Worm (Caenorhabditis elegans) whole organism, late embryonic: Measurements from ENCODE around the gene aqp-6.

Experiments used
- F13H6.1 ChIP-seq: sonication (generic microtip); optimal IDR thresholded peaks from 2 replicates; lab custom pipeline; 2016; ENCODE audit warnings: missing genetic modification characterization, missing compliant biosample characterization
- T23F11.4 ChIP-seq: fragments of 200-800 bp; sonication (Bioruptor generic); optimal IDR thresholded peaks from 2 replicates; lab custom pipeline; 2018; ENCODE audit warnings: mild to moderate bottlenecking, missing genetic modification characterization, missing compliant biosample characterization
- Y22D7AL.16 ChIP-seq: sonication (generic microtip); optimal IDR thresholded peaks from 2 replicates; lab custom pipeline; 2016; ENCODE audit warnings: missing genetic modification characterization, missing compliant biosample characterization
- ahr-1 ChIP-seq: sonication (generic microtip); optimal IDR thresholded peaks from 2 replicates; lab custom pipeline; 2016; ENCODE audit warnings: missing genetic modification characterization, missing compliant biosample characterization
- ceh-19 ChIP-seq: fragments of 200-800 bp; sonication (Bioruptor generic); optimal IDR thresholded peaks from 2 replicates; lab custom pipeline; 2018; ENCODE audit warnings: mild to moderate bottlenecking, missing genetic modification characterization, missing compliant biosample characterization
- ceh-2 ChIP-seq: sonication (generic microtip); optimal IDR thresholded peaks from 2 replicates; lab custom pipeline; 2016; ENCODE audit warnings: missing genotype, missing genetic modification characterization, missing compliant biosample characterization
- ceh-22 ChIP-seq: sonication (generic microtip); optimal IDR thresholded peaks from 2 replicates; lab custom pipeline; 2017; ENCODE audit warnings: missing biosample characterization, missing genetic modification characterization
- ceh-24 ChIP-seq: sonication (generic microtip); optimal IDR thresholded peaks from 2 replicates; lab custom pipeline; 2016; ENCODE audit warnings: mild to moderate bottlenecking, missing genetic modification characterization, missing compliant biosample characterization
- ceh-45 ChIP-seq: fragments of 200-800 bp; sonication (Bioruptor generic); IDR thresholded peaks from 2 replicates; pipeline ENCODE4 v1.3.6; 2022; ENCODE audit warnings: missing genetic modification reagents, missing genetic modification characterization, missing compliant biosample characterization
- ceh-6 ChIP-seq: fragments of 200-800 bp; sonication (Bioruptor generic); optimal IDR thresholded peaks from 2 replicates; lab custom pipeline; 2018; ENCODE audit warnings: mild to moderate bottlenecking, missing genetic modification characterization, missing compliant biosample characterization
- ceh-9 ChIP-seq: sonication (generic microtip); optimal IDR thresholded peaks from 2 replicates; lab custom pipeline; 2016; ENCODE audit warnings: mild to moderate bottlenecking, missing genetic modification characterization, inconsistent platforms, missing compliant biosample characterization
- che-1 ChIP-seq: sonication (generic microtip); optimal IDR thresholded peaks from 2 replicates; lab custom pipeline; 2016; ENCODE audit warnings: mild to moderate bottlenecking, missing genetic modification characterization, missing compliant biosample characterization
- dve-1 ChIP-seq: sonication (generic microtip); optimal IDR thresholded peaks from 2 replicates; lab custom pipeline; 2017; ENCODE audit warnings: antibody characterized with exemption, mild to moderate bottlenecking, missing genetic modification characterization, missing compliant biosample characterization
- elt-4 ChIP-seq: sonication (generic microtip); optimal IDR thresholded peaks from 2 replicates; lab custom pipeline; 2016; ENCODE audit warnings: missing genetic modification characterization, missing compliant biosample characterization
- ets-4 ChIP-seq: sonication (generic microtip); optimal IDR thresholded peaks from 2 replicates; lab custom pipeline; 2016; ENCODE audit warnings: missing genetic modification characterization, missing compliant biosample characterization
- eyg-1 ChIP-seq: sonication (generic microtip); optimal IDR thresholded peaks from 2 replicates; lab custom pipeline; 2016; ENCODE audit warnings: missing genotype, missing genetic modification characterization, missing compliant biosample characterization
- fkh-6 ChIP-seq: sonication (generic microtip); optimal IDR thresholded peaks from 2 replicates; lab custom pipeline; 2016; ENCODE audit warnings: missing genetic modification characterization, missing compliant biosample characterization
- gmeb-2 ChIP-seq: sonication (generic microtip); optimal IDR thresholded peaks from 2 replicates; lab custom pipeline; 2016; ENCODE audit warnings: missing genetic modification characterization, inconsistent platforms, missing compliant biosample characterization
- hlh-13 ChIP-seq: fragments of 200-800 bp; sonication (Bioruptor generic); optimal IDR thresholded peaks from 2 replicates; lab custom pipeline; 2018; ENCODE audit warnings: mild to moderate bottlenecking, missing genetic modification characterization, missing compliant biosample characterization
- hlh-6 ChIP-seq: sonication (generic microtip); optimal IDR thresholded peaks from 2 replicates; lab custom pipeline; 2016; ENCODE audit warnings: missing genotype, missing genetic modification characterization, missing compliant biosample characterization
- hlh-8 ChIP-seq: sonication (generic microtip); optimal IDR thresholded peaks from 2 replicates; lab custom pipeline; 2016; ENCODE audit warnings: missing genotype, missing genetic modification characterization, missing compliant biosample characterization
- lin-11 ChIP-seq: fragments of 200-800 bp; sonication (Bioruptor generic); optimal IDR thresholded peaks from 2 replicates; lab custom pipeline; 2018; ENCODE audit warnings: mild to moderate bottlenecking, missing genetic modification characterization, missing compliant biosample characterization
- mec-3 ChIP-seq: sonication (generic microtip); optimal IDR thresholded peaks from 2 replicates; lab custom pipeline; 2016; ENCODE audit warnings: borderline replicate concordance, missing genetic modification characterization, missing compliant biosample characterization
- nfya-1 ChIP-seq: sonication (generic microtip); optimal IDR thresholded peaks from 2 replicates; lab custom pipeline; 2017; ENCODE audit warnings: missing genetic modification characterization, mild to moderate bottlenecking, missing compliant biosample characterization, antibody characterized with exemption, moderate library complexity
- nhr-11 ChIP-seq: fragments of 150-350 bp; optimal IDR thresholded peaks from 2 replicates; lab custom pipeline; 2014; ENCODE audit warnings: missing biosample characterization, missing genetic modification characterization
- nhr-232 ChIP-seq: sonication (generic microtip); optimal IDR thresholded peaks from 2 replicates; lab custom pipeline; 2016; ENCODE audit warnings: missing genetic modification characterization, missing compliant biosample characterization
- npax-4 ChIP-seq: sonication (generic microtip); optimal IDR thresholded peaks from 2 replicates; lab custom pipeline; 2016; ENCODE audit warnings: missing genetic modification characterization, missing compliant biosample characterization
- pat-9 ChIP-seq: fragments of 200-800 bp; sonication (Bioruptor generic); optimal IDR thresholded peaks from 2 replicates; lab custom pipeline; 2018; ENCODE audit warnings: mild to moderate bottlenecking, missing genetic modification characterization, moderate library complexity, missing compliant biosample characterization
- pha-2 ChIP-seq: sonication (generic microtip); optimal IDR thresholded peaks from 2 replicates; lab custom pipeline; 2017; ENCODE audit warnings: mild to moderate bottlenecking, missing genetic modification characterization, missing compliant biosample characterization
- pha-4 ChIP-seq: fragments of 150-350 bp; optimal IDR thresholded peaks from 2 replicates; lab custom pipeline; 2018; ENCODE audit warnings: missing biosample characterization, missing genetic modification reagents, missing genetic modification characterization
- pros-1 ChIP-seq: fragments of 150-350 bp; optimal IDR thresholded peaks from 2 replicates; lab custom pipeline; 2014; ENCODE audit warnings: missing biosample characterization, missing genetic modification reagents, missing genetic modification characterization
- rnt-1 ChIP-seq: sonication (generic microtip); optimal IDR thresholded peaks from 2 replicates; lab custom pipeline; 2016; ENCODE audit warnings: missing genetic modification characterization, missing compliant biosample characterization
- sdc-2 ChIP-seq: sonication (generic microtip); optimal IDR thresholded peaks from 2 replicates; lab custom pipeline; 2016; ENCODE audit warnings: missing genotype, missing genetic modification characterization, missing compliant biosample characterization
- sox-2 ChIP-seq: fragments of 200-800 bp; sonication (Bioruptor generic); IDR thresholded peaks from 2 replicates; pipeline ENCODE4 v1.3.6; 2022; ENCODE audit warnings: missing genetic modification reagents, missing genetic modification characterization, missing compliant biosample characterization
- syd-9 ChIP-seq: sonication (generic microtip); optimal IDR thresholded peaks from 2 replicates; lab custom pipeline; 2016; ENCODE audit warnings: mild to moderate bottlenecking, missing genetic modification characterization, moderate library complexity, missing compliant biosample characterization
- tbx-2 ChIP-seq: sonication (generic microtip); optimal IDR thresholded peaks from 2 replicates; lab custom pipeline; 2016; ENCODE audit warnings: missing genetic modification characterization, missing compliant biosample characterization
- tbx-7 ChIP-seq: sonication (generic microtip); optimal IDR thresholded peaks from 2 replicates; lab custom pipeline; 2016; ENCODE audit warnings: missing genotype, missing genetic modification characterization, missing compliant biosample characterization
- ttx-3 ChIP-seq: sonication (generic microtip); optimal IDR thresholded peaks from 2 replicates; lab custom pipeline; 2016; ENCODE audit warnings: missing genetic modification reagents, missing genetic modification characterization, missing compliant biosample characterization
- unc-3 ChIP-seq, 2 experiments: fragments of 200-800 bp in 1 of 2; sonication (Bioruptor generic) in 1 of 2; sonication (generic microtip) in 1 of 2; conservative IDR thresholded peaks in 1 of 2; optimal IDR thresholded peaks in 1 of 2; 2 replicates each; pipeline versions ENCODE4 v1.3.6 to Lab custom; 2016 to 2022; ENCODE audit warnings: missing compliant biosample characterization in 2 of 2, missing genetic modification characterization in 2 of 2, missing genetic modification reagents in 1 of 2
- unc-55 ChIP-seq: sonication (generic microtip); optimal IDR thresholded peaks from 2 replicates; lab custom pipeline; 2017; ENCODE audit warnings: missing biosample characterization, missing genetic modification reagents, missing genetic modification characterization
- unc-86 ChIP-seq: sonication (generic microtip); optimal IDR thresholded peaks from 2 replicates; lab custom pipeline; 2016; ENCODE audit warnings: missing genetic modification characterization, missing compliant biosample characterization
- zip-5 ChIP-seq: sonication (generic microtip); optimal IDR thresholded peaks from 2 replicates; lab custom pipeline; 2016; ENCODE audit warnings: missing genetic modification characterization, missing compliant biosample characterization

Gene aqp-6

DNA sequence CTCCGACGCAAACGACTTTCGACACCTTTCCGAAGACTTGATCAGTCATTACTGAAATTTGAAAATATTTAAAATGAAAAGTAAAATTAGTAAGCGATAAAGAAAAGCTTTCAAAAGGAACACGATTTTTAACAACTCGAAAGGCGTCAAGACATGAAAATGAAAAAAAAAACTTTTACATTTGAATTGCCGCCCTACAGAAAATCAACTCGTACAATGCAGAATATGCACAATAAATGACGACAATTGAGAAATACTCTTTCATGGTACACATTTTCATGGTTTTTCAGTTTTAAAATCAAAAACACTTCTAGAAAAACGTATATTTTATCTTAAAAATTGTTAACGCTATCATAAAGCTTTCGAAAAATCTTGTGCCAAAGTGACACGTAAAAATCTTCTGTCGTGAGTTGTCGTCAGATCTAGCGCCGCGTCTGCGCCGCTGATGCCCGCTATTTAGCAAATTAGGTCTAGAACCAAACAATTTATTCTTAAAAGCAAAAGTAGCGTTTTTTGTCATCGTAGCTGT is 13.2 kb downstream of the aqp-6 start, which contains the start of gene sqv-4:
sqv-4 (minus strand) TSS at position 51 of the 529 bp plus-strand sequence.
- TF ChIP-seq Y22D7AL.16 (tag; lab: Kevin White, UChicago) (no peak), ceh-22 (no peak), elt-4 (tag; lab: Kevin White, UChicago) (no peak), gmeb-2 (no peak), tbx-2 (no peak), hlh-6 (tag; lab: Kevin White, UChicago) (no peak), ets-4 (tag; lab: Kevin White, UChicago) (no peak), npax-4 (tag; lab: Kevin White, UChicago) (no peak), mec-3 (no peak), hlh-13 (GFP tag; lab: Kevin White, UChicago) (no peak), T23F11.4 (GFP tag; lab: Kevin White, UChicago) (no peak), pros-1 (tag; lab: Kevin White, UChicago) (no peak), F13H6.1 (tag; lab: Kevin White, UChicago) (no peak), ttx-3 (tag; lab: Kevin White, UChicago) (no peak)

ce11 chrV:10662000-10662399 is 13.8 kb downstream of the aqp-6 start:
- TF ChIP-seq Y22D7AL.16 (tag; lab: Kevin White, UChicago) (no peak), syd-9 (tag; lab: Kevin White, UChicago) (no peak), ets-4 (tag; lab: Kevin White, UChicago) (no peak), pat-9 (tag; lab: Kevin White, UChicago) (no peak), ceh-6 (GFP tag; lab: Kevin White, UChicago) (no peak), F13H6.1 (tag; lab: Kevin White, UChicago) (no peak), unc-86 (no peak), nhr-232 (tag; lab: Kevin White, UChicago) (no peak), eyg-1 (tag; lab: Kevin White, UChicago) (no peak), pha-4 (tag; lab: Kevin White, UChicago) (no peak)
- TF ChIP-seq, all 69 proteins: peak for 0

- TF ChIP-seq pat-9 (tag; lab: Kevin White, UChicago) (no peak), dve-1 (tag; lab: Kevin White, UChicago) (no peak), tbx-7 (tag; lab: Kevin White, UChicago) (no peak), ceh-24 (tag; lab: Kevin White, UChicago) (no peak), lin-11 (tag; lab: Kevin White, UChicago) (no peak), sox-2 (no peak), ahr-1 (tag; lab: Kevin White, UChicago) (no peak), unc-55 (GFP tag; lab: Kevin White, UChicago) (no peak), hlh-8 (no peak), zip-5 (tag; lab: Kevin White, UChicago) (no peak), che-1 (tag; lab: Kevin White, UChicago) (no peak), unc-3 (GFP tag; conservative IDR thresholded peaks at IDR 0.05; lab: Robert Waterston, UW) (no peak), unc-3 (tag; optimal IDR thresholded peaks at IDR 0.05; lab: Kevin White, UChicago) (no peak), ttx-3 (tag; lab: Kevin White, UChicago) (no peak), pha-4 (tag; lab: Kevin White, UChicago) (no peak), ceh-2 (tag; lab: Kevin White, UChicago) (no peak), ceh-19 (no peak), nhr-232 (tag; lab: Kevin White, UChicago) (no peak), hlh-6 (tag; lab: Kevin White, UChicago) (no peak), T23F11.4 (GFP tag; lab: Kevin White, UChicago) (no peak)
Observed at ce11 chrV:10664271-10664670, 16.0 kb downstream of the aqp-6 start.

DNA sequence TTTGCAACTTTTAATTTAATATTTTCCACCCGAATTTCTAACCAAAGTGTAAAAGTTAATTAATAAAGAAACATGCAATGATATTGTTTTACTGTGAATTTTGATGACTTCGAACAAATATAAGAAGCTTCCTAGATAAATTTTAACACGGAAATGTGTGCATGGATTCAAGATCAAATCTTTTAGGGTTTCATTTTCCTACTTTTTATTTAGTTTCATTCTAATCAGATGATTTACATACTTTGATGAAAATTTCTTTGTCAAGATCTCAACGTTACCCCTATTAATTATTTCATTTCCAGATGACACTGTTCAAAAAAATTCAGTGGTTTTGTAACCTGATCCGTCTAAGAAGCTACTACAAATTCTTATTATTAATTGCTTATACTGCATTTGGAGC is 19.0 kb downstream of the aqp-6 start, which contains the start of gene twk-12:
twk-12 (plus strand) TSS at position 301 of the 400 bp plus-strand sequence.
- TF ChIP-seq sdc-2 (tag; lab: Kevin White, UChicago) (no peak), pha-2 (tag; lab: Kevin White, UChicago) (no peak), ceh-45 (GFP tag; lab: Robert Waterston, UW) (no peak), zip-5 (tag; lab: Kevin White, UChicago) (no peak), rnt-1 (tag; lab: Kevin White, UChicago) (no peak), tbx-2 (no peak), ceh-2 (tag; lab: Kevin White, UChicago) (no peak), pha-4 (tag; lab: Kevin White, UChicago) (no peak), ahr-1 (tag; lab: Kevin White, UChicago) (no peak), fkh-6 (tag; lab: Kevin White, UChicago) (no peak), nfya-1 (tag; lab: Kevin White, UChicago) (no peak), tbx-7 (tag; lab: Kevin White, UChicago) (no peak), ceh-9 (tag; lab: Kevin White, UChicago) (no peak), elt-4 (tag; lab: Kevin White, UChicago) (no peak), nhr-11 (tag; lab: Kevin White, UChicago) (no peak)
